Fruit fly (Drosophila melanogaster) Kc167 (cell line): ENCODE results near the gene mon2.

Experiments
- Myc ChIP-seq: fragments of >200 bp; optimal IDR thresholded peaks from 2 replicates; lab custom pipeline; 2017; ENCODE audit warnings: missing external identifiers
- Sin3A ChIP-seq: fragments of >200 bp; optimal IDR thresholded peaks from 2 replicates; lab custom pipeline; 2018; ENCODE audit warnings: missing external identifiers
- h ChIP-seq: fragments of >200 bp; optimal IDR thresholded peaks from 3 replicates; lab custom pipeline; 2018; ENCODE audit warnings: missing external identifiers
- insv ChIP-seq: fragments of >200 bp; optimal IDR thresholded peaks from 3 replicates; lab custom pipeline; 2018; ENCODE audit warnings: missing external identifiers
- psq ChIP-seq: fragments of >200 bp; optimal IDR thresholded peaks from 2 replicates; lab custom pipeline; 2017; ENCODE audit warnings: missing external identifiers
- ttk ChIP-seq: sonication (Bioruptor generic); optimal IDR thresholded peaks from 2 replicates; lab custom pipeline; 2017; ENCODE audit warnings: missing external identifiers

Gene mon2

dm6 chr2L:8094058-8094825 is 29.6 kb downstream of the mon2 start:
- TF ChIP-seq Myc (no peak), h (lab: Kevin White, UChicago) (no peak), ttk (lab: Kevin White, UChicago) (no peak), Sin3A (lab: Kevin White, UChicago) (no peak), insv (no peak), psq (lab: Kevin White, UChicago) (no peak)

dm6 chr2L:8093182-8093941 is 30.4 kb downstream of the mon2 start:
- TF ChIP-seq Myc (no peak), psq (lab: Kevin White, UChicago) (no peak)

DNA sequence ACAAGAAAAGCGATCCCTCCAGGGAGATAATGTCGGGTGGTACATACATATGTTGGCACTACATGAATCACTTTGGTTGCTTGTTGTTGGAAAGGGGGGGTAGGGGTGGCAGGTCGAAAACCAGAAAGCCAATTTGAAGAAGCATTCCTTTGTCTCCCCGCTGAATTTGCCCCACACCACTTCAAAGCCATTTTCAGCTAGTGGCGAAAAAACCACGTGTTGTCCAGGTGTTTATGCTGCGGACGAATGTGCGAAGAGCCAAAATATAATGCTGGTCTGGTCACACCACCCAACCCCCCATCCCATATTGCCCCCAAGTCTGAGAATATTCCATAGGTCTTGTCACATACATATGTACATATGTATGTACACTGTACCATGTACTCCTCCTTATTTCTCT is 31.9 kb downstream of the mon2 start:
- TF ChIP-seq psq (lab: Kevin White, UChicago) (no peak), Myc (no peak), ttk (lab: Kevin White, UChicago) (no peak), Sin3A (lab: Kevin White, UChicago) (no peak), insv (no peak), h (lab: Kevin White, UChicago) (no peak)

dm6 chr2L:8091429-8091828 is 32.4 kb downstream of the mon2 start:
- TF ChIP-seq ttk (lab: Kevin White, UChicago) (no peak), h (lab: Kevin White, UChicago) (no peak), psq (lab: Kevin White, UChicago) (no peak), Sin3A (lab: Kevin White, UChicago) (no peak), Myc (no peak)

dm6 chr2L:8088025-8088789 is 35.6 kb downstream of the mon2 start:
- TF ChIP-seq Sin3A (lab: Kevin White, UChicago) (no peak), Myc (no peak), insv (no peak), psq (lab: Kevin White, UChicago) (no peak), h (lab: Kevin White, UChicago) (no peak), ttk (lab: Kevin White, UChicago) (no peak)

DNA sequence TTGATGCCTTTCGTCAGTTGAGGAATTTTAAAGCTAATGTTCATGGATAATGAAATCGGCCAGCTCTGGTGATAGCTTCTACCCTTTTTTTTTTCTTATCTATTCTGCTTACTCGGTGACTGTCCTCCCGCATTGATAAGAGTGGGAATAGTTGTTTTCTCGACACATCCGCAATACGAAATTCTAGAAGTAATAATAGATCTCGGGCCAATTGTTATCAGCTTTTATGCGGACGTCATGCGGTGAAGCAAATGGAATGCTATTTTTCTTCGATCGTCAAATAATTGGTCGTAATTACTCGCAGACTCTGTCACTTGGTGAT is 36.4 kb downstream of the mon2 start:
- TF ChIP-seq h (lab: Kevin White, UChicago) (no peak), psq (lab: Kevin White, UChicago) (no peak), Sin3A (lab: Kevin White, UChicago) (no peak), insv (no peak), ttk (lab: Kevin White, UChicago) (no peak), Myc (no peak)

DNA sequence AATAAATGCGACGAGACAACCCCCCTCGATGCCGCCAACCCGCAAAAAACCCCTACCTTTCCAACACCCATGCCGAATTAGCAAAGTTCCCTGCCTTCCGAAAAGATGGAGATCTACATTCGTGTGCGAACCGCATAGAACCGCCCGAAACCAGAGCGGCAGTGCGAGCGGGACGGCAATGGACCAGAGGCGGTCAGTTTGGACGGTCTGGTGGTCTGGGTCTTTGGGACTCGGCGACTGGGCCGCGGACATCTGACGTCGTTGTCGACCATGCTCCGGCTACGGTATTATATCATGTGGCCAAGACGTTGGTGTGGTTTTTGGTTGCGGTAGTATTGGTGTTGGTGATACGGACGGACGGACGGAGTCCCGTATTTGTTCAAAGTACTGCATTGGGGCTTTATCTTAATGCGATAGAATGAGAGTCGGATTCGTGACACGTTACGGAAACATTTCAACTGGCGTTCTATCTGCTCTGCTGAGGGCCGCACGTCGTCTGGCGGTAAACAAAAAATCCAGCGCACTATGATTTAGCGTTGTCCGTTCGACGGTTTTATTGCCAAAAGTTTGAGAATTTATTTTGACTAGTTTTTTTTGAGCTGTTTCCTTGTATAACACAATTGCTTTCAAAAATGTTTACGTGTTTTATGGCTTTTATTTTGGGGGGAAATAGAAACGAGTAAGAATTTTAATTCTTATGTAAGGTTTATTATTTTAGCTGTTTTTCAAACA is 36.9 kb downstream of the mon2 start:
- TF ChIP-seq h (lab: Kevin White, UChicago) = no peak
- no peak for TF ChIP-seq ttk (lab: Kevin White, UChicago)
- no peak for TF ChIP-seq psq (lab: Kevin White, UChicago)
- no peak for TF ChIP-seq insv
- no peak for TF ChIP-seq Myc
- TF ChIP-seq Sin3A (lab: Kevin White, UChicago) = no peak

- no peak for TF ChIP-seq Sin3A (lab: Kevin White, UChicago)
- TF ChIP-seq ttk (lab: Kevin White, UChicago) = no peak
- no peak for TF ChIP-seq insv
- TF ChIP-seq psq (lab: Kevin White, UChicago) = no peak
- no peak for TF ChIP-seq h (lab: Kevin White, UChicago)
- TF ChIP-seq Myc = no peak
Measured at dm6 chr2L:8085466-8086164, 38.2 kb downstream of the mon2 start.

- no peak for TF ChIP-seq h (lab: Kevin White, UChicago)
- no peak for TF ChIP-seq psq (lab: Kevin White, UChicago)
- TF ChIP-seq Sin3A (lab: Kevin White, UChicago) = no peak
- no peak for TF ChIP-seq ttk (lab: Kevin White, UChicago)
- no peak for TF ChIP-seq Myc
- TF ChIP-seq insv = no peak
Measured at dm6 chr2L:8084349-8085203, 39.2 kb downstream of the mon2 start.
